Worm (Caenorhabditis elegans) whole organism, midembryonic: ENCODE measurements around the gene T28A11.2.

Source experiments
- T22C8.4 ChIP-seq: fragments of 200-800 bp; sonication (Bioruptor generic); IDR thresholded peaks from 2 replicates; pipeline ENCODE4 v1.3.6; 2022; ENCODE audit warnings: missing genetic modification characterization, missing compliant biosample characterization
- cog-1 ChIP-seq: sonication (generic microtip); optimal IDR thresholded peaks from 2 replicates; lab custom pipeline; 2016; ENCODE audit warnings: missing genetic modification characterization, missing compliant biosample characterization
- flt-1 ChIP-seq: fragments of 200-800 bp; sonication (Bioruptor generic); IDR thresholded peaks from 2 replicates; pipeline ENCODE4 v1.3.6; 2022; ENCODE audit warnings: missing genetic modification characterization, missing compliant biosample characterization
- klf-2 ChIP-seq: fragments of 200-800 bp; sonication (Bioruptor generic); conservative IDR thresholded peaks from 2 replicates; pipeline ENCODE4 v1.3.6; 2022; ENCODE audit warnings: missing genetic modification reagents, missing genetic modification characterization, missing compliant biosample characterization
- med-1 ChIP-seq: sonication (generic microtip); optimal IDR thresholded peaks from 2 replicates; lab custom pipeline; 2017; ENCODE audit warnings: missing genetic modification characterization, mild to moderate bottlenecking, missing compliant biosample characterization, antibody characterized with exemption, missing genetic modification reagents; ENCODE audit not compliant: insufficient read depth
- ref-1 ChIP-seq: fragments of 200-800 bp; sonication (Bioruptor generic); conservative IDR thresholded peaks from 2 replicates; pipeline ENCODE4 v1.3.6; 2022; ENCODE audit warnings: missing genetic modification reagents, missing genetic modification characterization, missing compliant biosample characterization
- tab-1 ChIP-seq: fragments of 200-800 bp; sonication (Bioruptor generic); IDR thresholded peaks from 2 replicates; pipeline ENCODE4 v1.3.6; 2022; ENCODE audit warnings: missing genetic modification characterization, missing compliant biosample characterization
- ztf-23 ChIP-seq: fragments of 200-800 bp; sonication (Bioruptor generic); IDR thresholded peaks from 2 replicates; pipeline ENCODE4 v1.3.6; 2022; ENCODE audit warnings: missing genetic modification reagents, missing genetic modification characterization, missing compliant biosample characterization
- ztf-29 ChIP-seq: fragments of 200-800 bp; sonication (Bioruptor generic); IDR thresholded peaks from 2 replicates; pipeline ENCODE4 v1.3.6; 2022; ENCODE audit warnings: missing genetic modification reagents, missing genetic modification characterization, missing compliant biosample characterization

Gene T28A11.2

ce11 chrV:3297764-3298163 lies 17.6 kb downstream of the T28A11.2 start, which contains the start of gene srx-122:
Gene srx-122, minus strand, starts transcription at chrV:3297864.
- TF ChIP-seq ztf-29 (GFP tag; lab: Robert Waterston, UW) (no peak), med-1 (GFP tag; lab: Kevin White, UChicago) (no peak), klf-2 (GFP tag; lab: Robert Waterston, UW) (no peak), ref-1 (no peak), tab-1 (GFP tag; lab: Robert Waterston, UW) (no peak), T22C8.4 (GFP tag; lab: Robert Waterston, UW) (no peak), ztf-23 (GFP tag; lab: Robert Waterston, UW) (no peak), cog-1 (no peak), flt-1 (no peak)

- TF ChIP-seq klf-2 (GFP tag; lab: Robert Waterston, UW), result no peak
- TF ChIP-seq ztf-23 (GFP tag; lab: Robert Waterston, UW), result no peak
- TF ChIP-seq T22C8.4 (GFP tag; lab: Robert Waterston, UW), result no peak
- no peak for TF ChIP-seq ztf-29 (GFP tag; lab: Robert Waterston, UW)
- no peak for TF ChIP-seq flt-1
- TF ChIP-seq tab-1 (GFP tag; lab: Robert Waterston, UW), result no peak
- TF ChIP-seq med-1 (GFP tag; lab: Kevin White, UChicago), result no peak
- no peak for TF ChIP-seq ref-1
- no peak for TF ChIP-seq cog-1
Measured at ce11 chrV:3299437-3299836, 19.3 kb downstream of the T28A11.2 start.

ce11 chrV:3301898-3302297 lies 21.7 kb downstream of the T28A11.2 start, which contains the start of gene srbc-1:
Gene srbc-1, minus strand, starts transcription at chrV:3301998.
- TF ChIP-seq ref-1 (no peak), med-1 (GFP tag; lab: Kevin White, UChicago) (no peak), T22C8.4 (GFP tag; lab: Robert Waterston, UW) (no peak), ztf-29 (GFP tag; lab: Robert Waterston, UW) (no peak), tab-1 (GFP tag; lab: Robert Waterston, UW) (no peak), klf-2 (GFP tag; lab: Robert Waterston, UW) (no peak), cog-1 (no peak), flt-1 (no peak), ztf-23 (GFP tag; lab: Robert Waterston, UW) (no peak)

ce11 chrV:3308169-3308568 lies 28.0 kb downstream of the T28A11.2 start, which contains the start of gene srbc-3:
Gene srbc-3, plus strand, starts transcription at chrV:3308469.
- TF ChIP-seq ztf-23 (GFP tag; lab: Robert Waterston, UW), result no peak
- no peak for TF ChIP-seq ref-1
- TF ChIP-seq cog-1, result no peak
- TF ChIP-seq med-1 (GFP tag; lab: Kevin White, UChicago), result no peak
- TF ChIP-seq klf-2 (GFP tag; lab: Robert Waterston, UW), result no peak
- no peak for TF ChIP-seq flt-1
- no peak for TF ChIP-seq tab-1 (GFP tag; lab: Robert Waterston, UW)
- no peak for TF ChIP-seq T22C8.4 (GFP tag; lab: Robert Waterston, UW)

- no peak for TF ChIP-seq klf-2 (GFP tag; lab: Robert Waterston, UW)
- TF ChIP-seq cog-1, result no peak
- no peak for TF ChIP-seq ztf-29 (GFP tag; lab: Robert Waterston, UW)
- no peak for TF ChIP-seq ztf-23 (GFP tag; lab: Robert Waterston, UW)
- no peak for TF ChIP-seq ref-1
- no peak for TF ChIP-seq flt-1
- TF ChIP-seq med-1 (GFP tag; lab: Kevin White, UChicago), result no peak
- TF ChIP-seq T22C8.4 (GFP tag; lab: Robert Waterston, UW), result no peak
- TF ChIP-seq tab-1 (GFP tag; lab: Robert Waterston, UW), result no peak
Measured at ce11 chrV:3312067-3312666, 32.0 kb downstream of the T28A11.2 start, which contains the start of gene arrd-18. Gene arrd-18, minus strand, starts transcription at chrV:3312117.

ce11 chrV:3315308-3315707 lies 35.1 kb downstream of the T28A11.2 start, which contains the start of gene arrd-19:
Gene arrd-19, minus strand, starts transcription at chrV:3315516.
- TF ChIP-seq T22C8.4 (GFP tag; lab: Robert Waterston, UW), result no peak
- TF ChIP-seq cog-1, result no peak
- TF ChIP-seq ref-1, result no peak
- TF ChIP-seq ztf-29 (GFP tag; lab: Robert Waterston, UW), result no peak
- TF ChIP-seq flt-1, result no peak
- no peak for TF ChIP-seq klf-2 (GFP tag; lab: Robert Waterston, UW)
- no peak for TF ChIP-seq tab-1 (GFP tag; lab: Robert Waterston, UW)
- TF ChIP-seq med-1 (GFP tag; lab: Kevin White, UChicago), result no peak
- TF ChIP-seq ztf-23 (GFP tag; lab: Robert Waterston, UW), result no peak

- TF ChIP-seq med-1 (GFP tag; lab: Kevin White, UChicago) (no peak), ztf-23 (GFP tag; lab: Robert Waterston, UW) (no peak), flt-1 (no peak), cog-1 (no peak), klf-2 (GFP tag; lab: Robert Waterston, UW) (no peak), ztf-29 (GFP tag; lab: Robert Waterston, UW) (no peak), ref-1 (no peak), tab-1 (GFP tag; lab: Robert Waterston, UW) (no peak), T22C8.4 (GFP tag; lab: Robert Waterston, UW) (no peak)
Measured at ce11 chrV:3316108-3316507, 35.9 kb downstream of the T28A11.2 start, which contains the start of gene F35F10.1. Gene F35F10.1, plus strand, starts transcription at chrV:3316307.

- TF ChIP-seq klf-2 (GFP tag; lab: Robert Waterston, UW) (no peak), med-1 (GFP tag; lab: Kevin White, UChicago) (no peak), flt-1 (no peak), cog-1 (no peak), ztf-29 (GFP tag; lab: Robert Waterston, UW) (no peak), ref-1 (no peak), tab-1 (GFP tag; lab: Robert Waterston, UW) (no peak), T22C8.4 (GFP tag; lab: Robert Waterston, UW) (no peak)
Measured at ce11 chrV:3318975-3319374, 38.8 kb downstream of the T28A11.2 start, which contains the start of gene F35F10.13. Gene F35F10.13, minus strand, starts transcription at chrV:3319075.

ce11 chrV:3320005-3320404 lies 39.8 kb downstream of the T28A11.2 start, which contains the start of gene F35F10.14:
Gene F35F10.14, minus strand, starts transcription at chrV:3320105.
- TF ChIP-seq tab-1 (GFP tag; lab: Robert Waterston, UW) (no peak), ztf-29 (GFP tag; lab: Robert Waterston, UW) (no peak), cog-1 (no peak), med-1 (GFP tag; lab: Kevin White, UChicago) (no peak), flt-1 (no peak), T22C8.4 (GFP tag; lab: Robert Waterston, UW) (no peak), ref-1 (no peak), klf-2 (GFP tag; lab: Robert Waterston, UW) (no peak), ztf-23 (GFP tag; lab: Robert Waterston, UW) (no peak)
